Fruit fly (Drosophila melanogaster): Measurements from ENCODE around the gene qless.

qless gene

DNA sequence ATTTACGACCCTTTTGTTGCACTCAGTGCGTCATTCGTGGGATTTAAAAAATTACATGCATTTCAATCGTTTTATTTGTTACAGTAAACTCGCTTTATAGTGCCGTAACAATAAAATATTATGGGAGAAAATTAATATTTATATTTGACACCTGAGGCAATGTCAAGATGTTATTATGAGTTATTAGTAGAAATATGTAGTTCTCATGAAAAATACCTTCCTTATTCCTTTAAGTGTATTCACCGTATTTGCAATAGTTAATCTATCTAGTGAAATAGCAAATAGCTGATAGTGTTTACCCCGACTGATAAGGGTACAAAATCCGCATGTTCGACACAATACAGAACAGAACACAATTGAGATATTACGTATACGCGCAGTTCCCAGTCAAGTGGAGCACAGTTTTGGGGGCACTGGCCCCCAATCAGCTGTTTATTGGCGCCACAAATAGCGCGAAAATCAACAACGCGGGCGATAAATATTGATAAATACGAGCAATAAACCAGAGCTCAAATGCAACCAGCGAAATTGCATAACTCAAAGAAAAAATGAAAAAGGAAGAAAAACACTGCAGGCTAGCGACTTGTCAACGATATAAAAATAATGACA is 1.9 kb downstream of the qless start:
- no peak for TF ChIP-seq CG17801 (GFP tag; optimal IDR thresholded peaks at IDR 0.05; ENCODE audit: partially characterized antibody)

dm6 chr3R:31248245-31248644 is 4.2 kb downstream of the qless start:
- TF ChIP-seq CG17801 (GFP tag; optimal IDR thresholded peaks at IDR 0.05; ENCODE audit: partially characterized antibody) = no peak

DNA sequence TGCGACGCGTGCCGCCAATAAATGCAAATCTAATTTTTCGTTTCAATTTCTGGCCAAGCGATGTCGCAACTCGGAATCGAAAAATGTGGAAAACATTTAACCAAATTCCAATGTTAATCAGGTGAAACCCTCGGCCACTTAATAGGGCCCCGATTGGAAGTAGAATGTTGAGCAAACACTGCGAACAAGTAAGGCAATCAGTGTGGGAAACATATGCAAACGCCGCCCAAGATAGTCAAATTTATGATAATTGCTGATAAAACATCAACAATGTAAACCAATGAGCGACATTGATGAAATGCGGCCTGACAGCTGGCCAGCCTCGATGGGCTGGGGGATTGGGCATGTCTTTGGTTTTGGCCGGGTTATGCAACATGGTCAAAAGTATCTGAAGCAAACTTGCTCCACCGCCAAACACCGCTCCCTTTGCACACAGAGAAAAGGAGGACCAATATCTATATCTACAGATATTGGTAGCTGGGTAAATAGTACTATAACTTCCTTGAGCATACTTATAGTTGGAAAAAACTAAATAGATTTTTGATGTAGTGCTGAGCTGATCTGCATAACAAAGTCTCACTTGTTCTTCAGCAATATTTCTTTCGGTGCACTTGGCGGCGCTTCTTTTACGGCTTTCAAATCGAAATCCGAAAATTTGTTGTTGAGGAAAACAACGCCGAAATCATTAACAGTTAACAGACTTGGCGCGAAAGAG is 5.0 kb downstream of the qless start:
- TF ChIP-seq CG17801 (GFP tag; optimal IDR thresholded peaks at IDR 0.05; ENCODE audit: partially characterized antibody) = no peak

DNA sequence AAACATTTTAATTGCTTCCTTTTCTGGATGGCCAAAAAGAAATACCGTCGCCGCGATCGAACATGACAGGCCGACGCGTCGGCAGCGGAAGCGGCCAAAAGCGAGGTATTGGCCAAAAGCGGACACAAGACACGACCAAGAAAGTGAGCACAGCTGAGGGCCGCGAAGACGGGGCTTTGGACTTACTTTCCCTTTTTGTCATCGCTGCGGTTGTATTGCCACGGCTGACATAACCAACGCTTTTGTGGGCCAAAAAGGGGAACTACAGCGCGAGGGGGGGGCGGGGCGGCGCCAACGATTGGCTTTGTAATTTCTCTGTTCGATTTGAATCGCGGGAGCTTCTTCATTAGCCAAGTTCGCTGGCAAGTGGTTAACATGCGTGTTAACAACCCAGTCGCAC is 6.6 kb downstream of the qless start:
- TF ChIP-seq CG17801 (GFP tag; optimal IDR thresholded peaks at IDR 0.05; ENCODE audit: partially characterized antibody) = no peak

- no peak for TF ChIP-seq CG17801 (GFP tag; optimal IDR thresholded peaks at IDR 0.05; ENCODE audit: partially characterized antibody)
Measured at dm6 chr3R:31243079-31243668, 9.2 kb downstream of the qless start.

DNA sequence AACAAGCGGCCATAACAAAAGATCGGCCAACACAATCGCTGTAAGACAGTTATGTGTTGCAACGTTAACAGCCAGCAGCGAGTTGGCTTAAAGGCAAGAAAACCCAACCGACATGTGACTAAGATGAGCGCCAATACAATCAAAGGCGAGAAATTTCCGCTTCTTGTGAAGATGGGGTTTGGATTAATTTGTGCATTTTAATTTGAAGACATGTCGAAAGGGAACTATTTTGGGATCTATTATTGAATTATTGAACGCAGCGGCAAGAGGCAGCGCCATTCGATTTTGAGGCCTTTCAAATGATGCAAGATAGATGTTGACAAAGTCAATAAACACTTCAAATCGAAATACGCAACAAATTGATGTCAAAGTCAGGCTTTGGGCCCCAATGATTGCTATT is 11.3 kb downstream of the qless start:
- TF ChIP-seq CG17801 (GFP tag; optimal IDR thresholded peaks at IDR 0.05; ENCODE audit: partially characterized antibody) = no peak

DNA sequence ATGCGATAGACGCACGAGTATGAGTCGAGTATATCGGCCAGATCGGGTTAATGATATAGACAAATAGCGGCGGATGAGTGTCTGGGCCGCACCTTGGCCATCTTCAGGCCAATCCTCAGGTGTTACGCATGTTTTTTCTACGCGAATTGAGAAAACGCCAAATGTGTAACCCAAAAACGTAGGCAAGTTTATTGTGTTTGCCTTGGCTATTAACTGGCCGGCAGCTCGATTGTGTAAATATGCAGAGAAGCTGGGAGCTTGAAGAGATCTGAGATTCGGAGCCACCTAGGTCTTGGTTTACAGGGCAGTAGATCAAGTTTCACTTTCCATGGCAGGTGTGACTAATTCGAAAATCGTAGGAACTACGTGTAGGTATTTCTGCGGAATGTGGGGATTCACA is 12.4 kb downstream of the qless start:
- TF ChIP-seq CG17801 (GFP tag; optimal IDR thresholded peaks at IDR 0.05; ENCODE audit: partially characterized antibody) = no peak

- TF ChIP-seq CG17801 (GFP tag; optimal IDR thresholded peaks at IDR 0.05; ENCODE audit: partially characterized antibody) = no peak
Measured at dm6 chr3R:31235262-31235661, 17.1 kb downstream of the qless start, which contains the start of gene CG15564. Gene CG15564 (minus strand): TSS chr3R:31235362.

- no peak for TF ChIP-seq CG17801 (GFP tag; optimal IDR thresholded peaks at IDR 0.05; ENCODE audit: partially characterized antibody)
Measured at dm6 chr3R:31232236-31232635, 20.2 kb downstream of the qless start, which contains the start of gene CG15563. Gene CG15563 (minus strand): TSS chr3R:31232336.

- no peak for TF ChIP-seq CG17801 (GFP tag; optimal IDR thresholded peaks at IDR 0.05; ENCODE audit: partially characterized antibody)
Measured at dm6 chr3R:31231134-31231533, 21.3 kb downstream of the qless start.

dm6 chr3R:31225043-31225681 is 27.2 kb downstream of the qless start:
- no peak for TF ChIP-seq CG17801 (GFP tag; optimal IDR thresholded peaks at IDR 0.05; ENCODE audit: partially characterized antibody)

DNA sequence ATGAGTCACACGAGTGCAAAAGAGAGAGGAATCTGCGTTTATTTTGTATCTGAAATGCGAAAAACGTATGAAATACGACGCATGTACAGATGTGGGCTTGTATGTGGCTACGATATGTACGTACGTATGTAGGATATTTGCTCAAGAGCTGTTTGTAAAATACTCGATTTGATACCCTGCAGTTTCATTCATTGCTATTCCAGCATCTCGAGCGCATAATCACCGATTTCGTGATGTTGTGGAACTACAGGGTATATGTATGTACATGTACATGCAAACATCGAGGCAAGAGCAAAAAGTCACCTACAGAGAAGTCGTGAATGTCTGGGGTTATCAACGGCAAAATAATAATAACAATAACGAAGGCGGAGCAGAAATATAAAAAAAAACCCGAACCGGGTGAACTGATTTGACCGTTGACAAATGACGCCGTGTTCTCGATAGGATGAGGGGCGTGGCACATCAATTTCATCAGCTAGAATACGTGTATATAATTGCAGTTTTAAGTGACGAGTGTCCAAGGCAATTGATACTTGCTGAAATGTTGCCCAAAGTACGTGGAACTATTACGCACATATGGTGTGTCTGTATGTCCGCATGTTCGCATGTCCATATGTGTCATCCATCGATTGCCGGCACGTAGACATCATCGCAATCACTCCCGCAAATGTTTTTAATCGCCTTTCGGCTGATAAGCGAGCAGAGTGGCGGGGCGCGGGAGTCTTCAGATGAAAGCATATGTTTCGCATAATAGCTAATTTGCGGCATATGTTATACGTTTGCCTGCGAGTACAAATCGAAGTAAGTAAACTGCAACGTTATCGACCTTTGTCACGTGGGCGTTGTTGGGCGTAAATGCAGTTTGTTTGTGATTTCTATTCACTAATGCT is 28.2 kb downstream of the qless start:
- no peak for TF ChIP-seq CG17801 (GFP tag; optimal IDR thresholded peaks at IDR 0.05; ENCODE audit: partially characterized antibody)

- no peak for TF ChIP-seq CG17801 (GFP tag; optimal IDR thresholded peaks at IDR 0.05; ENCODE audit: partially characterized antibody)
Measured at dm6 chr3R:31222890-31223569, 29.4 kb downstream of the qless start.
